Worm (Caenorhabditis elegans) whole organism, young adult: ENCODE data around the gene sre-42.
A peak's percentile ranks its signal among the peaks of the same experiment; 100 is the strongest.

ENCODE experiments used
- B0336.3 ChIP-seq: fragments of 200-800 bp; sonication (Bioruptor generic); IDR thresholded peaks from 2 replicates; pipeline ENCODE4 v1.3.6; 2022; ENCODE audit warnings: missing genetic modification characterization, missing compliant biosample characterization
- C06A6.2 ChIP-seq: fragments of 200-800 bp; sonication (Bioruptor generic); conservative IDR thresholded peaks from 2 replicates; pipeline ENCODE4 v1.3.6; 2022; ENCODE audit warnings: missing genetic modification characterization, missing compliant biosample characterization
- F10E7.11 ChIP-seq: sonication (generic microtip); optimal IDR thresholded peaks from 2 replicates; lab custom pipeline; 2017; ENCODE audit warnings: mild to moderate bottlenecking, missing genetic modification characterization, moderate library complexity, missing compliant biosample characterization
- F52B5.7 ChIP-seq: sonication (generic microtip); optimal IDR thresholded peaks from 2 replicates; lab custom pipeline; 2016; ENCODE audit warnings: mild to moderate bottlenecking, missing genetic modification characterization, missing compliant biosample characterization
- K12H6.12 ChIP-seq: fragments of 200-800 bp; sonication (Bioruptor generic); optimal IDR thresholded peaks from 2 replicates; lab custom pipeline; 2018; ENCODE audit warnings: mild to moderate bottlenecking, missing genetic modification characterization, missing compliant biosample characterization
- Y53F4B.3 ChIP-seq: fragments of 200-800 bp; sonication (Bioruptor generic); IDR thresholded peaks from 2 replicates; pipeline ENCODE4 v1.3.6; 2022; ENCODE audit warnings: missing genetic modification reagents, missing genetic modification characterization, missing compliant biosample characterization
- ZK185.1 ChIP-seq: sonication (generic microtip); optimal IDR thresholded peaks from 2 replicates; lab custom pipeline; 2016; ENCODE audit warnings: mild to moderate bottlenecking, missing genetic modification characterization, missing compliant biosample characterization; ENCODE audit not compliant: poor library complexity, severe bottlenecking
- akir-1 ChIP-seq: fragments of 200-800 bp; sonication (Bioruptor generic); optimal IDR thresholded peaks from 2 replicates; lab custom pipeline; 2018; ENCODE audit warnings: mild to moderate bottlenecking, missing genetic modification characterization, moderate library complexity, missing compliant biosample characterization
- aptf-2 ChIP-seq: fragments of 200-800 bp; sonication (Bioruptor generic); conservative IDR thresholded peaks from 2 replicates; pipeline ENCODE4 v1.3.6; 2022; ENCODE audit warnings: missing genetic modification reagents, missing genetic modification characterization, missing compliant biosample characterization
- attf-3 ChIP-seq: fragments of 200-800 bp; sonication (Bioruptor generic); conservative IDR thresholded peaks from 2 replicates; pipeline ENCODE4 v1.3.6; 2022; ENCODE audit warnings: missing genetic modification reagents, missing genetic modification characterization, missing compliant biosample characterization
- ccch-3 ChIP-seq: fragments of 200-800 bp; sonication (Bioruptor generic); optimal IDR thresholded peaks from 2 replicates; lab custom pipeline; 2018; ENCODE audit warnings: mild to moderate bottlenecking, missing genetic modification characterization, missing compliant biosample characterization
- cebp-1 ChIP-seq, 2 experiments: fragments of 200-800 bp in 1 of 2; sonication (Bioruptor generic) in 1 of 2; sonication (generic microtip) in 1 of 2; IDR thresholded peaks in 1 of 2; optimal IDR thresholded peaks in 1 of 2; 2 replicates each; pipeline versions ENCODE4 v1.3.6 to Lab custom; 2017 to 2022; ENCODE audit warnings: missing compliant biosample characterization in 2 of 2, missing genetic modification characterization in 2 of 2, mild to moderate bottlenecking in 1 of 2, missing genetic modification reagents in 1 of 2, moderate library complexity in 1 of 2
- ceh-27 ChIP-seq: fragments of 200-800 bp; sonication (Bioruptor generic); optimal IDR thresholded peaks from 2 replicates; lab custom pipeline; 2018; ENCODE audit warnings: mild to moderate bottlenecking, missing genetic modification characterization, moderate library complexity, missing compliant biosample characterization
- chd-7 ChIP-seq: sonication (generic microtip); optimal IDR thresholded peaks from 2 replicates; lab custom pipeline; 2016; ENCODE audit warnings: mild to moderate bottlenecking, missing genetic modification characterization, moderate library complexity, missing compliant biosample characterization
- dox-1 ChIP-seq: fragments of 200-800 bp; sonication (Bioruptor generic); IDR thresholded peaks from 2 replicates; pipeline ENCODE4 v1.3.6; 2022; ENCODE audit warnings: missing genetic modification reagents, missing genetic modification characterization, missing compliant biosample characterization
- dpff-1 ChIP-seq: sonication (generic microtip); optimal IDR thresholded peaks from 2 replicates; lab custom pipeline; 2017; ENCODE audit warnings: mild to moderate bottlenecking, missing genetic modification characterization, missing compliant biosample characterization
- egl-18 ChIP-seq: fragments of 200-800 bp; sonication (Bioruptor generic); IDR thresholded peaks from 2 replicates; pipeline ENCODE4 v1.3.6; 2022; ENCODE audit warnings: missing genetic modification reagents, missing genetic modification characterization, missing compliant biosample characterization
- fkh-3 ChIP-seq: sonication (generic microtip); optimal IDR thresholded peaks from 2 replicates; lab custom pipeline; 2016; ENCODE audit warnings: mild to moderate bottlenecking, missing genetic modification characterization, missing compliant biosample characterization
- hmg-1.2 ChIP-seq: fragments of 200-800 bp; sonication (Bioruptor generic); IDR thresholded peaks from 2 replicates; pipeline ENCODE4 v1.3.6; 2022; ENCODE audit warnings: missing genetic modification reagents, missing genetic modification characterization, missing compliant biosample characterization
- hmg-20 ChIP-seq: fragments of 200-800 bp; sonication (Bioruptor generic); IDR thresholded peaks from 2 replicates; pipeline ENCODE4 v1.3.6; 2022; ENCODE audit warnings: missing genetic modification reagents, missing genetic modification characterization, missing compliant biosample characterization
- let-607 ChIP-seq, 2 experiments: fragments of 200-800 bp in 1 of 2; sonication (Bioruptor generic) in 1 of 2; sonication (generic microtip) in 1 of 2; optimal IDR thresholded peaks; 2 replicates each; lab custom pipeline; 2016 to 2018; ENCODE audit warnings: mild to moderate bottlenecking in 2 of 2, missing compliant biosample characterization in 2 of 2, missing genetic modification characterization in 2 of 2, moderate library complexity in 2 of 2, missing genotype in 1 of 2
- lin-40 ChIP-seq: sonication (generic microtip); optimal IDR thresholded peaks from 2 replicates; lab custom pipeline; 2016; ENCODE audit warnings: missing genetic modification characterization, mild to moderate bottlenecking, missing compliant biosample characterization, missing genotype, missing genetic modification reagents
- lin-54 ChIP-seq: fragments of 200-800 bp; sonication (Bioruptor generic); optimal IDR thresholded peaks from 2 replicates; lab custom pipeline; 2018; ENCODE audit warnings: mild to moderate bottlenecking, missing genetic modification characterization, missing compliant biosample characterization
- mcd-1 ChIP-seq: fragments of 200-800 bp; sonication (Bioruptor generic); IDR thresholded peaks from 2 replicates; pipeline ENCODE4 v1.3.6; 2022; ENCODE audit warnings: missing genetic modification reagents, missing genetic modification characterization, missing compliant biosample characterization
- mxl-1 ChIP-seq: sonication (generic microtip); optimal IDR thresholded peaks from 2 replicates; lab custom pipeline; 2016; ENCODE audit warnings: missing genetic modification characterization, missing compliant biosample characterization
- nhr-120 ChIP-seq: fragments of 200-800 bp; sonication (Bioruptor generic); IDR thresholded peaks from 2 replicates; pipeline ENCODE4 v1.3.6; 2022; ENCODE audit warnings: missing genetic modification characterization, missing compliant biosample characterization
- nhr-27 ChIP-seq: fragments of 200-800 bp; sonication (Bioruptor generic); optimal IDR thresholded peaks from 2 replicates; lab custom pipeline; 2018; ENCODE audit warnings: mild to moderate bottlenecking, missing genetic modification characterization, moderate library complexity, missing compliant biosample characterization
- nhr-90 ChIP-seq: sonication (generic microtip); optimal IDR thresholded peaks from 2 replicates; lab custom pipeline; 2016; ENCODE audit warnings: missing genotype, mild to moderate bottlenecking, missing genetic modification characterization, missing compliant biosample characterization
- pbrm-1 ChIP-seq: fragments of 200-800 bp; sonication (Bioruptor generic); IDR thresholded peaks from 2 replicates; pipeline ENCODE4 v1.3.6; 2022; ENCODE audit warnings: missing genetic modification reagents, missing genetic modification characterization, missing compliant biosample characterization
- pha-4 ChIP-seq: fragments of 150-350 bp; sonication (generic microtip); optimal IDR thresholded peaks from 2 replicates; lab custom pipeline; 2014; ENCODE audit warnings: missing biosample characterization, missing genetic modification reagents, missing genetic modification characterization
- rcor-1 ChIP-seq: fragments of 200-800 bp; sonication (Bioruptor generic); IDR thresholded peaks from 2 replicates; pipeline ENCODE4 v1.3.6; 2022; ENCODE audit warnings: missing genetic modification reagents, missing genetic modification characterization, missing compliant biosample characterization
- rpc-1 ChIP-seq, 2 experiments: fragments of 150-350 bp in 1 of 2; sonication (generic microtip) in 1 of 2; optimal IDR thresholded peaks; 2 replicates each; lab custom pipeline; 2014 to 2018; ENCODE audit warnings: missing biosample characterization in 1 of 2, missing genetic modification characterization in 1 of 2, missing genetic modification reagents in 1 of 2, missing genotype in 1 of 2
- sdz-38 ChIP-seq: sonication (generic microtip); optimal IDR thresholded peaks from 2 replicates; lab custom pipeline; 2016; ENCODE audit warnings: missing genotype, missing genetic modification characterization, missing compliant biosample characterization
- tbp1 ChIP-seq: fragments of 200-800 bp; sonication (Bioruptor generic); optimal IDR thresholded peaks from 2 replicates; lab custom pipeline; 2018; ENCODE audit warnings: mild to moderate bottlenecking, missing genetic modification characterization, missing compliant biosample characterization
- ztf-18 ChIP-seq: sonication (generic microtip); optimal IDR thresholded peaks from 2 replicates; lab custom pipeline; 2016; ENCODE audit warnings: missing genotype, mild to moderate bottlenecking, missing genetic modification characterization, missing compliant biosample characterization
- ztf-22 ChIP-seq: fragments of 200-800 bp; sonication (Bioruptor generic); optimal IDR thresholded peaks from 2 replicates; lab custom pipeline; 2018; ENCODE audit warnings: mild to moderate bottlenecking, missing genetic modification characterization, moderate library complexity, missing compliant biosample characterization
- ztf-25 ChIP-seq: fragments of 200-800 bp; sonication (Bioruptor generic); IDR thresholded peaks from 2 replicates; pipeline ENCODE4 v1.3.6; 2022; ENCODE audit warnings: missing genetic modification reagents, missing genetic modification characterization, missing compliant biosample characterization
- ztf-28 ChIP-seq: fragments of 200-800 bp; sonication (Bioruptor generic); IDR thresholded peaks from 2 replicates; pipeline ENCODE4 v1.3.6; 2022; ENCODE audit warnings: missing genetic modification reagents, missing genetic modification characterization, missing compliant biosample characterization
- ztf-6 ChIP-seq: fragments of 200-800 bp; sonication (Bioruptor generic); IDR thresholded peaks from 2 replicates; pipeline ENCODE4 v1.3.6; 2022; ENCODE audit warnings: missing genetic modification reagents, missing genetic modification characterization, missing compliant biosample characterization

sre-42 gene

DNA sequence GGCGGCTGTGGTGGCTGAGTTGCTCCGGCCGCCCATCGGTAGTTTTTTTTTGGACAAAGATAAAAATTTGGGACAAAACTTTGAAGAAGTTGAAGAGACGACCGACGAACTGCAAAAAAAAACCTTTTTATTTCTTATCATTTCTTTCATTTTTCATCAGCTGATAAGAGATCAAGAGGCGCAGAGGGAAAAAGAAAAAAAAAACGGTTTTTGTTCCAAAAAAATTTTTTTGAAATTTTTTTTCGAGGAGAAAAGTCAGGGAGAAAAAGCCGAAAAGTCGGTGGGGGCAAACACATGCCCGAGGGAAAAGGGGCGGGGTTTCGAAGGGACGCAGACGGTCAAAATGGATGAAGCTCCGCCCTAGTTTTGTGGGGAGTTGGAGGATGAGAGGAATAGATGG lies 34.6 kb downstream of the sre-42 start, which contains the start of gene ras-1 (continued):
- TF ChIP-seq sdz-38 (tag; lab: Kevin White, UChicago) (no peak), aptf-2 (GFP tag; lab: Robert Waterston, UW) (no peak), ztf-22 (no peak), fkh-3 (no peak), ceh-27 (GFP tag; lab: Kevin White, UChicago) (no peak), nhr-90 (tag; lab: Kevin White, UChicago) (no peak), ztf-25 (GFP tag; lab: Robert Waterston, UW) (no peak), lin-54 (GFP tag; lab: Kevin White, UChicago) (no peak), dox-1 (GFP tag; lab: Robert Waterston, UW) (0 out of 2 replicates have a peak, but pooled peaks have one; percentile 33), mcd-1 (GFP tag; lab: Robert Waterston, UW) (no peak), ZK185.1 (tag; lab: Kevin White, UChicago) (no peak), tbp1 (no peak), ccch-3 (no peak), hmg-1.2 (GFP tag; lab: Robert Waterston, UW) (peak; percentile 24; the same call in 1 of the 2 replicates), dpff-1 (no peak), pbrm-1 (GFP tag; lab: Robert Waterston, UW) (no peak), egl-18 (GFP tag; lab: Robert Waterston, UW) (no peak), ztf-6 (GFP tag; lab: Robert Waterston, UW) (no peak), K12H6.12 (tag; lab: Kevin White, UChicago) (no peak), akir-1 (GFP tag; lab: Kevin White, UChicago) (no peak), lin-40 (peak; percentile 27), ztf-18 (tag; lab: Kevin White, UChicago) (no peak), let-607 (tag; optimal IDR thresholded peaks at IDR 0.05; lab: Kevin White, UChicago) (peak in 1 of 2 experiments; percentile 39), hmg-20 (GFP tag; lab: Robert Waterston, UW) (no peak), chd-7 (tag; lab: Kevin White, UChicago) (no peak), B0336.3 (GFP tag; lab: Robert Waterston, UW) (no peak), F52B5.7 (tag; lab: Kevin White, UChicago) (no peak), F10E7.11 (tag; lab: Kevin White, UChicago) (no peak), Y53F4B.3 (GFP tag; lab: Robert Waterston, UW) (no peak), cebp-1 (GFP tag; IDR thresholded peaks at IDR 0.05; lab: Robert Waterston, UW) (no peak), cebp-1 (tag; optimal IDR thresholded peaks at IDR 0.05; lab: Kevin White, UChicago) (peak; percentile 27), nhr-120 (GFP tag; lab: Robert Waterston, UW) (no peak), nhr-27 (no peak), rcor-1 (no peak), C06A6.2 (GFP tag; lab: Robert Waterston, UW) (no peak), mxl-1 (tag; lab: Kevin White, UChicago) (no peak), rpc-1 (optimal IDR thresholded peaks at IDR 0.05; lab: Kevin White, UChicago) (no peak), rpc-1 (tag; optimal IDR thresholded peaks at IDR 0.05; lab: Kevin White, UChicago) (no peak), ztf-28 (GFP tag; lab: Robert Waterston, UW) (no peak), attf-3 (GFP tag; lab: Robert Waterston, UW) (no peak), pha-4 (no peak)
